Fruit fly (Drosophila melanogaster) whole organism, pupa: ENCODE measurements around the gene p24-2.
"Not testable (repeated sequence)": the region's sequence is repeated elsewhere in the genome, so short reads cannot be mapped to it uniquely, and the experiment has no call there.

Source experiments
- CG10348 ChIP-seq: fragments of 200-800 bp; sonication (Bioruptor generic); IDR thresholded peaks from 2 replicates; pipeline ENCODE4 v1.3.6; 2022; ENCODE audit warnings: missing biosample characterization, missing genetic modification characterization
- CG12605 ChIP-seq: fragments of 200-800 bp; sonication (Bioruptor generic); IDR thresholded peaks from 2 replicates; pipeline ENCODE4 v1.3.6; 2022; ENCODE audit warnings: missing biosample characterization, missing genetic modification characterization
- CG13204 ChIP-seq: fragments of 200-800 bp; sonication (Bioruptor generic); optimal IDR thresholded peaks from 2 replicates; lab custom pipeline; 2018; ENCODE audit warnings: missing biosample characterization, mild to moderate bottlenecking, missing genetic modification characterization, moderate library complexity
- CG14655 ChIP-seq: fragments of 200-800 bp; sonication (Bioruptor generic); optimal IDR thresholded peaks from 3 replicates; lab custom pipeline; 2017; ENCODE audit warnings: mild to moderate bottlenecking, missing biosample characterization, missing genetic modification reagents, missing genetic modification characterization
- CG15710 ChIP-seq: fragments of 200-800 bp; sonication (Bioruptor generic); optimal IDR thresholded peaks from 2 replicates; lab custom pipeline; 2018; ENCODE audit warnings: missing biosample characterization, mild to moderate bottlenecking, missing genetic modification characterization, moderate library complexity
- CG17806 ChIP-seq: fragments of 200-800 bp; sonication (Bioruptor generic); optimal IDR thresholded peaks from 2 replicates; lab custom pipeline; 2018; ENCODE audit warnings: missing biosample characterization, mild to moderate bottlenecking, missing genetic modification characterization, moderate library complexity
- CG34367 ChIP-seq: fragments of 200-800 bp; sonication (Bioruptor generic); optimal IDR thresholded peaks from 2 replicates; lab custom pipeline; 2018; ENCODE audit warnings: missing biosample characterization, mild to moderate bottlenecking, missing genetic modification characterization
- CG4496 ChIP-seq: fragments of 200-800 bp; sonication (Bioruptor generic); IDR thresholded peaks from 3 replicates; pipeline ENCODE4 v1.3.6; 2022; ENCODE audit warnings: missing biosample characterization, missing genetic modification characterization
- CG8159 ChIP-seq: fragments of 200-800 bp; sonication (Bioruptor generic); optimal IDR thresholded peaks from 3 replicates; lab custom pipeline; 2018; ENCODE audit warnings: missing biosample characterization, mild to moderate bottlenecking, missing genetic modification characterization, moderate library complexity
- CG8301 ChIP-seq: fragments of 200-800 bp; sonication (Bioruptor generic); optimal IDR thresholded peaks from 2 replicates; lab custom pipeline; 2018; ENCODE audit warnings: missing biosample characterization, mild to moderate bottlenecking, missing genetic modification characterization
- CG9948 ChIP-seq: fragments of 200-800 bp; sonication (Bioruptor generic); optimal IDR thresholded peaks from 2 replicates; lab custom pipeline; 2018; ENCODE audit warnings: missing biosample characterization, mild to moderate bottlenecking, missing genetic modification characterization, moderate library complexity
- D1 ChIP-seq: fragments of 200-800 bp; sonication (Bioruptor generic); optimal IDR thresholded peaks from 2 replicates; lab custom pipeline; 2018; ENCODE audit warnings: missing biosample characterization, mild to moderate bottlenecking, missing genetic modification characterization, moderate library complexity
- EcR ChIP-seq: fragments of 200-800 bp; sonication (Bioruptor generic); optimal IDR thresholded peaks from 3 replicates; lab custom pipeline; 2019; ENCODE audit warnings: missing biosample characterization, missing genetic modification characterization, mild to moderate bottlenecking, moderate library complexity, missing genetic modification reagents
- Ets98B ChIP-seq: fragments of 200-800 bp; sonication (Bioruptor generic); IDR thresholded peaks from 2 replicates; pipeline ENCODE4 v1.3.6; 2022; ENCODE audit warnings: missing biosample characterization, missing genetic modification characterization
- Pif1A ChIP-seq: fragments of 200-800 bp; sonication (Bioruptor generic); optimal IDR thresholded peaks from 3 replicates; lab custom pipeline; 2016; ENCODE audit warnings: missing biosample characterization, missing genetic modification characterization
- Pif1B ChIP-seq: fragments of 200-800 bp; sonication (Bioruptor generic); optimal IDR thresholded peaks from 3 replicates; lab custom pipeline; 2016; ENCODE audit warnings: missing biosample characterization, missing genetic modification characterization
- Snoo ChIP-seq: fragments of 200-800 bp; sonication (Bioruptor generic); optimal IDR thresholded peaks from 3 replicates; lab custom pipeline; 2017; ENCODE audit warnings: missing biosample characterization, mild to moderate bottlenecking, missing genetic modification characterization, inconsistent platforms
- fd96Ca ChIP-seq: fragments of 200-800 bp; sonication (Bioruptor generic); IDR thresholded peaks from 3 replicates; pipeline ENCODE4 v1.3.6; 2022; ENCODE audit warnings: missing biosample characterization, missing genetic modification characterization
- gl ChIP-seq: fragments of 200-800 bp; sonication (Bioruptor generic); optimal IDR thresholded peaks from 2 replicates; lab custom pipeline; 2018; ENCODE audit warnings: missing biosample characterization, mild to moderate bottlenecking, missing genetic modification characterization
- rn ChIP-seq: fragments of 200-800 bp; sonication (Bioruptor generic); IDR thresholded peaks from 2 replicates; pipeline ENCODE4 v1.3.6; 2022; ENCODE audit warnings: missing biosample characterization, missing genetic modification characterization

The p24-2 gene

dm6 chr3R:9701897-9702296, 9.3 kb upstream of the p24-2 start:
- TF ChIP-seq Snoo (tag; lab: Kevin White, UChicago): no peak
- no peak for TF ChIP-seq CG17806
- TF ChIP-seq EcR (GFP tag; lab: Kevin White, UChicago): peak; percentile 30
- TF ChIP-seq CG8301 (tag; lab: Kevin White, UChicago): no peak
- no peak for TF ChIP-seq CG12605 (GFP tag; lab: Robert Waterston, UW)
- no peak for TF ChIP-seq CG8159
- no peak for TF ChIP-seq gl (tag; lab: Kevin White, UChicago)
- TF ChIP-seq Pif1B (GFP tag; lab: Kevin White, UChicago): no peak

- TF ChIP-seq CG9948 (tag; lab: Kevin White, UChicago) (no peak), CG8301 (tag; lab: Kevin White, UChicago) (no peak), CG15710 (tag; lab: Kevin White, UChicago) (no peak), rn (no peak)
Observed at dm6 chr3R:9701148-9701703, 8.6 kb upstream of the p24-2 start.

- TF ChIP-seq CG8301 (tag; lab: Kevin White, UChicago) (no peak), gl (tag; lab: Kevin White, UChicago) (no peak)
Observed at dm6 chr3R:9700513-9700912, 7.9 kb upstream of the p24-2 start.

dm6 chr3R:9694999-9695398, 2.4 kb upstream of the p24-2 start:
- TF ChIP-seq CG34367 (no peak), fd96Ca (GFP tag; lab: Robert Waterston, UW) (no peak), gl (tag; lab: Kevin White, UChicago) (no peak), CG8301 (tag; lab: Kevin White, UChicago) (no peak), rn (no peak), CG14655 (GFP tag; lab: Kevin White, UChicago) (no peak)
- TF ChIP-seq, all 21 proteins: peak for 0

- not testable (repeated sequence) for TF ChIP-seq CG8301 (tag; lab: Kevin White, UChicago); EcR (GFP tag; lab: Kevin White, UChicago); Snoo (tag; lab: Kevin White, UChicago)
Observed at dm6 chr3R:9685376-9685775, 7.2 kb downstream of the p24-2 start, which contains the start of the genes eca and CG18542. eca (minus strand) TSS chr3R:9685476. CG18542 (plus strand) TSS chr3R:9685760.

dm6 chr3R:9684125-9684524, 8.5 kb downstream of the p24-2 start, which contains the start of gene CG9444:
CG9444 (minus strand) TSS chr3R:9684264.
- TF ChIP-seq CG14655 (GFP tag; lab: Kevin White, UChicago) (no peak), CG34367 (no peak), rn (no peak), CG4496 (no peak), CG13204 (GFP tag; lab: Kevin White, UChicago) (no peak), EcR (GFP tag; lab: Kevin White, UChicago) (no peak), CG17806 (no peak), fd96Ca (GFP tag; lab: Robert Waterston, UW) (no peak), Ets98B (GFP tag; lab: Robert Waterston, UW) (no peak), Pif1A (GFP tag; lab: Kevin White, UChicago) (no peak), CG12605 (GFP tag; lab: Robert Waterston, UW) (no peak), Pif1B (GFP tag; lab: Kevin White, UChicago) (no peak), CG8159 (no peak), gl (tag; lab: Kevin White, UChicago) (no peak), CG8301 (tag; lab: Kevin White, UChicago) (no peak), D1 (tag; lab: Kevin White, UChicago) (no peak), Snoo (tag; lab: Kevin White, UChicago) (no peak)

dm6 chr3R:9683064-9683682, 9.4 kb downstream of the p24-2 start:
- TF ChIP-seq CG13204 (GFP tag; lab: Kevin White, UChicago): no peak
- TF ChIP-seq Ets98B (GFP tag; lab: Robert Waterston, UW): no peak
- no peak for TF ChIP-seq gl (tag; lab: Kevin White, UChicago)
- no peak for TF ChIP-seq D1 (tag; lab: Kevin White, UChicago)
- TF ChIP-seq rn: no peak
- no peak for TF ChIP-seq CG10348 (GFP tag; lab: Robert Waterston, UW)
- TF ChIP-seq CG34367: no peak
- no peak for TF ChIP-seq CG15710 (tag; lab: Kevin White, UChicago)

dm6 chr3R:9679746-9680145, 12.8 kb downstream of the p24-2 start, which contains the start of gene nmdyn-D7:
nmdyn-D7 (plus strand) TSS chr3R:9679939.
- TF ChIP-seq CG17806 (no peak), gl (tag; lab: Kevin White, UChicago) (no peak), D1 (tag; lab: Kevin White, UChicago) (no peak), fd96Ca (GFP tag; lab: Robert Waterston, UW) (no peak), CG12605 (GFP tag; lab: Robert Waterston, UW) (no peak), EcR (GFP tag; lab: Kevin White, UChicago) (no peak), CG34367 (no peak), CG4496 (no peak), Pif1A (GFP tag; lab: Kevin White, UChicago) (no peak), Ets98B (GFP tag; lab: Robert Waterston, UW) (no peak), CG15710 (tag; lab: Kevin White, UChicago) (no peak), Snoo (tag; lab: Kevin White, UChicago) (no peak), CG9948 (tag; lab: Kevin White, UChicago) (no peak), rn (no peak), CG8159 (no peak), CG10348 (GFP tag; lab: Robert Waterston, UW) (no peak)
